Fruit fly (Drosophila melanogaster) whole organism, embryonic: ENCODE results near the gene CG43618.
A peak's percentile ranks its signal among the peaks of the same experiment; 100 is the strongest.

Experiments used
- Awh ChIP-seq: fragments of 200-800 bp; sonication (Bioruptor generic); IDR thresholded peaks from 2 replicates; pipeline ENCODE4, ENCODE4 v1.3.6; 2022; ENCODE audit warnings: missing biosample characterization, missing genetic modification characterization
- CG10565 ChIP-seq: fragments of 200-800 bp; sonication (Bioruptor generic); optimal IDR thresholded peaks from 3 replicates; lab custom pipeline; 2016; ENCODE audit warnings: missing biosample characterization, mild to moderate bottlenecking, missing genetic modification characterization
- CG11093 ChIP-seq: fragments of 200-800 bp; sonication (Bioruptor generic); IDR thresholded peaks from 3 replicates; pipeline ENCODE4 v1.3.6; 2022; ENCODE audit warnings: missing biosample characterization, missing genetic modification characterization
- CG11247 ChIP-seq: fragments of 200-800 bp; sonication (Bioruptor generic); IDR thresholded peaks from 2 replicates; pipeline ENCODE4 v1.3.6; 2022; ENCODE audit warnings: missing biosample characterization, missing genetic modification characterization
- CG13296 ChIP-seq: fragments of 200-800 bp; sonication (Bioruptor generic); optimal IDR thresholded peaks from 3 replicates; lab custom pipeline; 2018; ENCODE audit warnings: missing biosample characterization, mild to moderate bottlenecking, missing genetic modification characterization
- CG14441 ChIP-seq: fragments of 200-800 bp; sonication (Bioruptor generic); IDR thresholded peaks from 2 replicates; pipeline ENCODE4 v1.3.6; 2022; ENCODE audit warnings: missing biosample characterization, missing genetic modification characterization
- CG15696 ChIP-seq: fragments of 200-800 bp; sonication (Bioruptor generic); optimal IDR thresholded peaks from 2 replicates; lab custom pipeline; 2019; ENCODE audit warnings: missing biosample characterization, mild to moderate bottlenecking, missing genetic modification characterization, moderate library complexity
- CG1603 ChIP-seq: fragments of 200-800 bp; sonication (Bioruptor generic); optimal IDR thresholded peaks from 2 replicates; lab custom pipeline; 2019; ENCODE audit warnings: missing biosample characterization, mild to moderate bottlenecking, missing genetic modification characterization, moderate library complexity
- CG17359 ChIP-seq: fragments of 200-800 bp; sonication (Bioruptor generic); optimal IDR thresholded peaks from 3 replicates; lab custom pipeline; 2018; ENCODE audit warnings: missing biosample characterization, mild to moderate bottlenecking, missing genetic modification characterization, moderate library complexity
- CG18262 ChIP-seq: fragments of 200-800 bp; optimal IDR thresholded peaks from 3 replicates; lab custom pipeline; 2019; ENCODE audit warnings: missing biosample characterization, mild to moderate bottlenecking, missing genetic modification characterization, moderate library complexity
- CG2129 ChIP-seq: fragments of 200-800 bp; sonication (Bioruptor generic); IDR thresholded peaks from 2 replicates; pipeline ENCODE4 v1.3.6; 2022; ENCODE audit warnings: missing biosample characterization, missing genetic modification characterization; ENCODE audit not compliant: partially characterized antibody
- CG2678 ChIP-seq: fragments of 200-800 bp; sonication (Bioruptor generic); optimal IDR thresholded peaks from 3 replicates; lab custom pipeline; 2019; ENCODE audit warnings: missing biosample characterization, mild to moderate bottlenecking, missing genetic modification characterization, moderate library complexity
- CG30403 ChIP-seq: fragments of 200-800 bp; sonication (Bioruptor generic); optimal IDR thresholded peaks from 3 replicates; lab custom pipeline; 2016; ENCODE audit warnings: missing biosample characterization, missing genetic modification characterization
- CG32767 ChIP-seq: fragments of 200-800 bp; sonication (Bioruptor generic); IDR thresholded peaks from 2 replicates; pipeline ENCODE4 v1.3.6; 2022; ENCODE audit warnings: missing biosample characterization, missing genetic modification characterization
- CG33213 ChIP-seq: fragments of 200-800 bp; sonication (Bioruptor generic); optimal IDR thresholded peaks from 3 replicates; lab custom pipeline; 2016; ENCODE audit warnings: missing biosample characterization, missing genetic modification characterization
- CG3726 ChIP-seq: fragments of 200-800 bp; sonication (Bioruptor generic); IDR thresholded peaks from 3 replicates; pipeline ENCODE4, ENCODE4 v1.3.6; 2022; ENCODE audit warnings: missing biosample characterization, missing genetic modification characterization
- CG3847 ChIP-seq: fragments of 200-800 bp; sonication (Bioruptor generic); IDR thresholded peaks from 2 replicates; pipeline ENCODE4 v1.3.6; 2022; ENCODE audit warnings: missing biosample characterization, missing genetic modification characterization
- CG4282 ChIP-seq: fragments of 200-800 bp; sonication (Bioruptor generic); optimal IDR thresholded peaks from 2 replicates; lab custom pipeline; 2016; ENCODE audit warnings: missing biosample characterization, missing genetic modification characterization
- CG6654 ChIP-seq: fragments of 200-800 bp; sonication (Bioruptor generic); optimal IDR thresholded peaks from 2 replicates; lab custom pipeline; 2017; ENCODE audit warnings: missing biosample characterization, mild to moderate bottlenecking, missing genetic modification characterization
- CG8290 ChIP-seq, 3 experiments: fragments of 200-800 bp; sonication (Bioruptor generic); optimal IDR thresholded peaks; 2 replicates each; lab custom pipeline; 2016 to 2019; ENCODE audit warnings: missing biosample characterization in 3 of 3, missing genetic modification characterization in 3 of 3, mild to moderate bottlenecking in 2 of 3, moderate library complexity in 1 of 3
- E2f2 ChIP-seq: fragments of 200-800 bp; sonication (Bioruptor generic); IDR thresholded peaks from 2 replicates; pipeline ENCODE4 v1.3.6; 2022; ENCODE audit warnings: missing biosample characterization, missing genetic modification characterization
- Eip74EF ChIP-seq, 2 experiments: fragments of 200-800 bp in 1 of 2; fragments of >200 bp in 1 of 2; sonication (Bioruptor generic) in 1 of 2; optimal IDR thresholded peaks; 2 replicates each; lab custom pipeline; 2017 to 2019; ENCODE audit warnings: missing biosample characterization in 2 of 2, missing genetic modification characterization in 2 of 2, mild to moderate bottlenecking in 1 of 2, moderate library complexity in 1 of 2
- NC2α ChIP-seq: fragments of 200-800 bp; sonication (Bioruptor generic); optimal IDR thresholded peaks from 2 replicates; lab custom pipeline; 2016; ENCODE audit warnings: missing biosample characterization, missing genetic modification characterization
- Nf-YB ChIP-seq: fragments of 200-800 bp; sonication (Bioruptor generic); optimal IDR thresholded peaks from 3 replicates; lab custom pipeline; 2019; ENCODE audit warnings: missing biosample characterization, mild to moderate bottlenecking, missing genetic modification characterization, moderate library complexity
- Ptx1 ChIP-seq: fragments of 200-800 bp; sonication (Bioruptor generic); IDR thresholded peaks from 2 replicates; pipeline ENCODE4 v1.3.6; 2022; ENCODE audit warnings: missing biosample characterization, missing genetic modification characterization
- Sry-β ChIP-seq: fragments of 200-800 bp; sonication (Bioruptor generic); optimal IDR thresholded peaks from 2 replicates; lab custom pipeline; 2018; ENCODE audit warnings: missing biosample characterization, mild to moderate bottlenecking, missing genetic modification characterization, moderate library complexity
- Xbp1 ChIP-seq: fragments of 200-800 bp; sonication (Bioruptor generic); optimal IDR thresholded peaks from 3 replicates; lab custom pipeline; 2016; ENCODE audit warnings: missing biosample characterization, mild to moderate bottlenecking, missing genetic modification characterization
- bcd ChIP-seq: fragments of 200-800 bp; sonication (Bioruptor generic); optimal IDR thresholded peaks from 2 replicates; lab custom pipeline; 2017; ENCODE audit warnings: missing biosample characterization, mild to moderate bottlenecking, missing genetic modification characterization
- corto ChIP-seq: fragments of 200-800 bp; sonication (Bioruptor generic); optimal IDR thresholded peaks from 2 replicates; lab custom pipeline; 2016; ENCODE audit warnings: missing biosample characterization, mild to moderate bottlenecking, missing genetic modification characterization, moderate library complexity
- crp ChIP-seq, 2 experiments: fragments of 200-800 bp; sonication (Bioruptor generic); optimal IDR thresholded peaks; 2 replicates in 1 of 2; 3 replicates in 1 of 2; lab custom pipeline; 2017; ENCODE audit warnings: missing biosample characterization in 2 of 2, missing genetic modification characterization in 2 of 2, mild to moderate bottlenecking in 1 of 2, moderate library complexity in 1 of 2
- cwo ChIP-seq: fragments of 200-800 bp; sonication (Bioruptor generic); optimal IDR thresholded peaks from 3 replicates; lab custom pipeline; 2017; ENCODE audit warnings: missing biosample characterization, missing genetic modification characterization, mild to moderate bottlenecking, moderate library complexity, missing genetic modification reagents
- dimm ChIP-seq: fragments of 200-800 bp; sonication (Bioruptor generic); IDR thresholded peaks from 2 replicates; pipeline ENCODE4 v1.3.6; 2022; ENCODE audit warnings: missing biosample characterization, missing genetic modification characterization
- gcm2 ChIP-seq: fragments of 200-800 bp; sonication (Bioruptor generic); optimal IDR thresholded peaks from 2 replicates; lab custom pipeline; 2016; ENCODE audit warnings: missing biosample characterization, missing genetic modification characterization
- gro ChIP-seq: fragments of 200-800 bp; sonication (Bioruptor generic); optimal IDR thresholded peaks from 2 replicates; lab custom pipeline; 2016; ENCODE audit warnings: missing biosample characterization, missing genetic modification characterization
- hb ChIP-seq: fragments of 200-800 bp; sonication (Bioruptor generic); IDR thresholded peaks from 3 replicates; pipeline ENCODE4 v1.3.6; 2022; ENCODE audit warnings: missing biosample characterization, missing genetic modification characterization; ENCODE audit not compliant: partially characterized antibody
- hkb ChIP-seq, 2 experiments: fragments of 200-800 bp in 1 of 2; fragments of >200 bp in 1 of 2; sonication (Bioruptor generic) in 1 of 2; IDR thresholded peaks in 1 of 2; optimal IDR thresholded peaks in 1 of 2; 2 replicates each; pipeline versions ENCODE4 v1.3.6 to Lab custom; 2017 to 2022; ENCODE audit warnings: missing biosample characterization in 1 of 2, missing genetic modification characterization in 1 of 2
- lmd ChIP-seq: fragments of 200-800 bp; sonication (Bioruptor generic); IDR thresholded peaks from 2 replicates; pipeline ENCODE4 v1.3.6; 2022; ENCODE audit warnings: missing biosample characterization, missing genetic modification characterization
- lola ChIP-seq, 3 experiments: fragments of >200 bp in 2 of 3; fragments of 200-800 bp in 1 of 3; sonication (Bioruptor generic) in 1 of 3; optimal IDR thresholded peaks; 2 replicates each; lab custom pipeline; 2017 to 2019; ENCODE audit warnings: missing biosample characterization in 3 of 3, missing genetic modification characterization in 3 of 3, mild to moderate bottlenecking in 1 of 3, moderate library complexity in 1 of 3
- mld ChIP-seq: fragments of 200-800 bp; sonication (Bioruptor generic); IDR thresholded peaks from 3 replicates; pipeline ENCODE4 v1.3.6; 2022; ENCODE audit warnings: missing biosample characterization, missing genetic modification characterization; ENCODE audit not compliant: partially characterized antibody
- nerfin-1 ChIP-seq: fragments of 200-800 bp; sonication (Bioruptor generic); optimal IDR thresholded peaks from 3 replicates; lab custom pipeline; 2019; ENCODE audit warnings: missing biosample characterization, mild to moderate bottlenecking, missing genetic modification characterization, moderate library complexity
- oc ChIP-seq: fragments of 200-800 bp; sonication (Bioruptor generic); optimal IDR thresholded peaks from 2 replicates; lab custom pipeline; 2018; ENCODE audit warnings: missing biosample characterization, mild to moderate bottlenecking, missing genetic modification characterization, moderate library complexity
- pita ChIP-seq: fragments of 200-800 bp; sonication (Bioruptor generic); optimal IDR thresholded peaks from 2 replicates; lab custom pipeline; 2017; ENCODE audit warnings: missing biosample characterization, mild to moderate bottlenecking, missing genetic modification characterization
- pzg ChIP-seq: fragments of 200-800 bp; sonication (Bioruptor generic); optimal IDR thresholded peaks from 3 replicates; lab custom pipeline; 2018; ENCODE audit warnings: missing biosample characterization, mild to moderate bottlenecking, missing genetic modification characterization, moderate library complexity
- run ChIP-seq: fragments of 200-800 bp; sonication (Bioruptor generic); optimal IDR thresholded peaks from 3 replicates; lab custom pipeline; 2018; ENCODE audit warnings: missing biosample characterization, mild to moderate bottlenecking, missing genetic modification characterization
- sob ChIP-seq: fragments of 200-800 bp; sonication (Bioruptor generic); IDR thresholded peaks from 2 replicates; pipeline ENCODE4 v1.3.6; 2022; ENCODE audit warnings: missing biosample characterization, missing genetic modification characterization
- unc-4 ChIP-seq: fragments of 200-800 bp; sonication (Bioruptor generic); IDR thresholded peaks from 2 replicates; pipeline ENCODE4 v1.3.6; 2022; ENCODE audit warnings: missing biosample characterization, missing genetic modification characterization; ENCODE audit not compliant: partially characterized antibody
- zfh1 ChIP-seq: fragments of 200-800 bp; sonication (Bioruptor generic); IDR thresholded peaks from 3 replicates; pipeline ENCODE4 v1.3.6; 2022; ENCODE audit warnings: missing biosample characterization, missing genetic modification characterization

Gene CG43618

DNA sequence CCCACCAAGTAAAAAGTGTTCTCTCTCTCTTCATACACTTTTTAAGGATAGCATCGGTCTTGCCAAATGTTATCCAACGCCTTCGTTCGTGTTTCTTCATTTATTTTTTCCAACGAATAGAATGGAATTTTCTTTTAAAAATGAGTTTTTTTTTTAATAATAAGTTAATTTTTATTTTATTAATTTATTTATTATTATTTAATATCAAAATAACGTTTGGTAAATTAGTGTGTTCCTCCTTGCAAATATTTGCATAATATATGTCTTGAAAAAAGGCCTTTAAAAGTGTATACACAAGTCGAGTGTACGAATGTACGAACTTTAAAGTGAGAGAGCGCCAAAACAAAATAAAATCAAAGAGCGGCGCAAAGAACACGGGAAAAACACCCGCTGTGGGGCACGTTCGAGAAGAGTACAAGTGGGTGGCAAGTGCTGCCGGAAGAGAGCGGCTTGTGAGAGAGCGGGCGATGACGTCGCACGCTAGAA is 21.7 kb upstream of the CG43618 start (continued):
- TF ChIP-seq crp (GFP tag; optimal IDR thresholded peaks at IDR 0.05; lab: Kevin White, UChicago) (peak in 1 of 2 experiments; percentile 29), CG33213 (GFP tag; lab: Kevin White, UChicago) (no peak), oc (tag; lab: Kevin White, UChicago) (peak; percentile 81), CG11093 (GFP tag; lab: Robert Waterston, UW) (peak; percentile 34; the same call in 1 of the 3 replicates), hkb (optimal IDR thresholded peaks at IDR 0.05; lab: Kevin White, UChicago) (no peak), hkb (GFP tag; IDR thresholded peaks at IDR 0.05; lab: Robert Waterston, UW) (peak; percentile 87), Ptx1 (peak; percentile 86), E2f2 (GFP tag; lab: Robert Waterston, UW) (peak; percentile 64; the same call in 1 of the 2 replicates), gro (GFP tag; lab: Kevin White, UChicago) (no peak), Sry-β (GFP tag; lab: Kevin White, UChicago) (no peak), CG6654 (GFP tag; lab: Kevin White, UChicago) (peak; percentile 45), nerfin-1 (tag; lab: Kevin White, UChicago) (peak; percentile 61), zfh1 (GFP tag; lab: Robert Waterston, UW) (0 out of 3 replicates have a peak, but pooled peaks have one; percentile 50), run (peak; percentile 90), CG2678 (tag; lab: Kevin White, UChicago) (peak; percentile 95), pzg (GFP tag; lab: Kevin White, UChicago) (no peak), CG15696 (tag; lab: Kevin White, UChicago) (peak; percentile 16), lola (GFP tag; optimal IDR thresholded peaks at IDR 0.05; lab: Kevin White, UChicago) (peak in 1 of 3 experiments; percentile 90), mld (GFP tag; lab: Robert Waterston, UW) (no peak), CG3847 (GFP tag; lab: Robert Waterston, UW) (peak; percentile 82), dimm (GFP tag; lab: Robert Waterston, UW) (no peak; the same call in 1 of the 2 replicates), CG10565 (GFP tag; lab: Kevin White, UChicago) (no peak), Xbp1 (GFP tag; lab: Kevin White, UChicago) (peak; percentile 86), lmd (GFP tag; lab: Robert Waterston, UW) (peak; percentile 80), gcm2 (GFP tag; lab: Kevin White, UChicago) (no peak), pita (GFP tag; lab: Kevin White, UChicago) (no peak), Eip74EF (GFP tag; optimal IDR thresholded peaks at IDR 0.05; lab: Kevin White, UChicago) (peak in 1 of 2 experiments; percentile 88), CG11247 (GFP tag; lab: Robert Waterston, UW) (peak; percentile 48; the same call in 1 of the 2 replicates), CG2129 (GFP tag; lab: Robert Waterston, UW) (no peak), NC2α (GFP tag; lab: Kevin White, UChicago) (no peak), corto (peak; percentile 29), CG32767 (GFP tag; lab: Robert Waterston, UW) (peak; percentile 82), bcd (GFP tag; lab: Kevin White, UChicago) (peak; percentile 81), Awh (GFP tag; lab: Robert Waterston, UW) (peak; percentile 61), Nf-YB (GFP tag; lab: Kevin White, UChicago) (peak; percentile 84), CG14441 (peak; percentile 63), CG1603 (tag; lab: Kevin White, UChicago) (no peak), CG4282 (no peak), sob (GFP tag; lab: Robert Waterston, UW) (peak; percentile 70), cwo (GFP tag; lab: Kevin White, UChicago) (peak; percentile 75), CG30403 (peak; percentile 85), CG3726 (0 out of 3 replicates have a peak, but pooled peaks have one; percentile 35), CG17359 (peak; percentile 80), CG18262 (tag; lab: Kevin White, UChicago) (peak; percentile 91), CG8290 (GFP tag; optimal IDR thresholded peaks at IDR 0.05; lab: Kevin White, UChicago) (no peak), CG8290 (tag; optimal IDR thresholded peaks at IDR 0.05; lab: Kevin White, UChicago) (no peak), CG13296 (peak; percentile 90), unc-4 (no peak), hb (no peak)
